Worm (Caenorhabditis elegans): Measurements from ENCODE around the gene M03F4.4.

- no peak for TF ChIP-seq C08G9.2 (tag; optimal IDR thresholded peaks at IDR 0.05)
- no peak for TF ChIP-seq syd-9 (tag; optimal IDR thresholded peaks at IDR 0.05)
- TF ChIP-seq sdc-2 (tag; optimal IDR thresholded peaks at IDR 0.05): no peak
- TF ChIP-seq ztf-16 (tag; optimal IDR thresholded peaks at IDR 0.05): no peak
- no peak for TF ChIP-seq Y22D7AL.16 (tag; optimal IDR thresholded peaks at IDR 0.05)
- no peak for TF ChIP-seq ceh-18 (tag; optimal IDR thresholded peaks at IDR 0.05)
- TF ChIP-seq ceh-19 (GFP tag; optimal IDR thresholded peaks at IDR 0.05): no peak
- no peak for TF ChIP-seq nfya-1 (tag; optimal IDR thresholded peaks at IDR 0.05)
- TF ChIP-seq nhr-11 (tag; optimal IDR thresholded peaks at IDR 0.05): no peak
- no peak for TF ChIP-seq lin-11 (tag; optimal IDR thresholded peaks at IDR 0.05)
- no peak for TF ChIP-seq pha-2 (tag; optimal IDR thresholded peaks at IDR 0.05)
Measured at ce11 chrX:4929657-4930056, 27.6 kb downstream of the M03F4.4 start, which contains the start of gene mct-4.
